Worm (Caenorhabditis elegans): ENCODE data around the gene F28C1.1.
A peak's percentile ranks its signal among the peaks of the same experiment; 100 is the strongest.

The F28C1.1 gene

ce11 chrV:12412321-12412720, 38.3 kb upstream of the F28C1.1 start:
- TF ChIP-seq ama-1 (optimal IDR thresholded peaks at IDR 0.05) = no peak
- no peak for TF ChIP-seq ama-1 (GFP tag; optimal IDR thresholded peaks at IDR 0.05)
- TF ChIP-seq lir-1 (GFP tag; conservative IDR thresholded peaks at IDR 0.05) = no peak
- no peak for TF ChIP-seq T26A5.8 (tag; optimal IDR thresholded peaks at IDR 0.05)
- TF ChIP-seq efl-1 (GFP tag; optimal IDR thresholded peaks at IDR 0.05) = no peak
- TF ChIP-seq rpc-1 (optimal IDR thresholded peaks at IDR 0.05) = no peak
- no peak for TF ChIP-seq rpc-1 (tag; optimal IDR thresholded peaks at IDR 0.05)
- TF ChIP-seq B0336.3 (GFP tag; IDR thresholded peaks at IDR 0.05) = no peak
- TF ChIP-seq hlh-12 (tag; optimal IDR thresholded peaks at IDR 0.05) = no peak
- no peak for TF ChIP-seq atf-7 (tag; optimal IDR thresholded peaks at IDR 0.05)
- no peak for TF ChIP-seq aptf-3 (GFP tag; IDR thresholded peaks at IDR 0.05)
- no peak for TF ChIP-seq F55B11.4 (tag; optimal IDR thresholded peaks at IDR 0.05; ENCODE audit: borderline replicate concordance, insufficient read depth)
- TF ChIP-seq B0035.1 (tag; optimal IDR thresholded peaks at IDR 0.05) = no peak
- no peak for TF ChIP-seq ztf-22 (GFP tag; optimal IDR thresholded peaks at IDR 0.05)
- TF ChIP-seq let-526 (GFP tag; IDR thresholded peaks at IDR 0.05) = no peak

- peak; percentile 15 for TF ChIP-seq nhr-80 (tag; optimal IDR thresholded peaks at IDR 0.05)
- TF ChIP-seq mes-4 (tag; optimal IDR thresholded peaks at IDR 0.05) = no peak
- TF ChIP-seq hmg-1.2 (GFP tag; IDR thresholded peaks at IDR 0.05) = peak; percentile 44; the same call in 1 of the 2 replicates
Observed at ce11 chrV:12413651-12414114, 36.9 kb upstream of the F28C1.1 start, which contains the start of gene cdr-6. TSS of gene cdr-6 (minus strand) at chrV:12413701.

ce11 chrV:12414362-12414761, 36.2 kb upstream of the F28C1.1 start:
- TF ChIP-seq ama-1 (optimal IDR thresholded peaks at IDR 0.05) (no peak), ama-1 (GFP tag; optimal IDR thresholded peaks at IDR 0.05) (no peak), dpff-1 (tag; optimal IDR thresholded peaks at IDR 0.05) (no peak), hmg-20 (GFP tag; IDR thresholded peaks at IDR 0.05) (no peak), nhr-80 (tag; optimal IDR thresholded peaks at IDR 0.05) (peak; percentile 0)

ce11 chrV:12415656-12416055, 34.9 kb upstream of the F28C1.1 start, which contains the start of gene cdr-2:
TSS of gene cdr-2 (minus strand) at chrV:12415709.
- TF ChIP-seq cebp-1 (GFP tag; IDR thresholded peaks at IDR 0.05) (peak; percentile 47; the same call in 1 of the 2 replicates), cebp-1 (tag; optimal IDR thresholded peaks at IDR 0.05) (no peak), nhr-80 (tag; optimal IDR thresholded peaks at IDR 0.05) (peak; percentile 73), ztf-26 (tag; optimal IDR thresholded peaks at IDR 0.05) (no peak)

- no peak for TF ChIP-seq zfh-2 (GFP tag; conservative IDR thresholded peaks at IDR 0.05)
- TF ChIP-seq nfya-1 (tag; optimal IDR thresholded peaks at IDR 0.05; ENCODE audit: borderline replicate concordance, insufficient read depth) = no peak
- no peak for TF ChIP-seq nhr-120 (GFP tag; IDR thresholded peaks at IDR 0.05)
- TF ChIP-seq lag-1 (GFP tag; IDR thresholded peaks at IDR 0.05) = no peak
- no peak for TF ChIP-seq lin-35 (GFP tag; optimal IDR thresholded peaks at IDR 0.05)
- TF ChIP-seq attf-5 (GFP tag; optimal IDR thresholded peaks at IDR 0.05) = no peak
- no peak for TF ChIP-seq F10E7.11 (tag; optimal IDR thresholded peaks at IDR 0.05)
- TF ChIP-seq nhr-179 (tag; optimal IDR thresholded peaks at IDR 0.05) = no peak
- TF ChIP-seq ceh-27 (GFP tag; optimal IDR thresholded peaks at IDR 0.05) = no peak
- TF ChIP-seq lin-26 (GFP tag; IDR thresholded peaks at IDR 0.05) = no peak
- no peak for TF ChIP-seq hmg-20 (GFP tag; IDR thresholded peaks at IDR 0.05)
- TF ChIP-seq ztf-3 (GFP tag; optimal IDR thresholded peaks at IDR 0.05) = no peak
- TF ChIP-seq mcd-1 (GFP tag; IDR thresholded peaks at IDR 0.05) = no peak
Observed at ce11 chrV:12417277-12417676, 33.3 kb upstream of the F28C1.1 start, which contains the start of gene cdr-3. TSS of gene cdr-3 (minus strand) at chrV:12417377.
